Fruit fly (Drosophila melanogaster): ENCODE measurements around the gene mus312.

The mus312 gene

DNA sequence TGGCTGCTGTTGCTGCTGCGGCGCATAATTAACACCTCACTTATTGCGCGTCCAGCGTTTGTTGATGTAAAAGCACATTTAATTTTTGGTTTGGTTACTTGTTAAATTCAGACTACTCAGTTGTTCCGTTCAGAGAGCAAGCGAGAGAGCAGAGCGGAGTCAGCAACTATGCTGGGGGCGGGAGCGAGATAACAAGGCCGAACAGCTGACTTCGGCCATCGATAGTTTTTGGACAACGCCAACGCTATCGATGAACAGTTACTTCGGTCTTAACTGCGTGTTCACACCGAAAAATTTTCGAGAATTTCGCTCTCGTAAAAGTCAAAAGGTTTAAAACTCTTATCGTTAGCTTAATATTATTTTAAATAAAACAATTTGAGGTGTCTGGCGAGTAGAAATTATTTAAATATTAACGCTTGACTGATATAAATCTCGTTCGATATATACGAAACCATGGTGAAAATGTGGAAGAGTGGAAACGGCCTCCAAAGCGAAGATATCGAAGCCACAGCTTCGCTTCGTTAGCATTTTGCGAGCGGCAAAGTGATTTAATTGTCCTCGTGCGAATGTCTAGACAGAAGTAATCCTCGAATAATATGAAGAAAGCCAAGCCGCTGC is 52.5 kb downstream of the mus312 start, which contains the start of the genes SMSr and smid (continued):
- TF ChIP-seq Oli (tag; optimal IDR thresholded peaks at IDR 0.05) (peak; percentile 46), CG11247 (GFP tag; IDR thresholded peaks at IDR 0.05) (0 out of 2 replicates have a peak, but pooled peaks have one; percentile 7), CHES-1-like (GFP tag; optimal IDR thresholded peaks at IDR 0.05) (no peak), CG1233 (GFP tag; optimal IDR thresholded peaks at IDR 0.05) (no peak), prd (optimal IDR thresholded peaks at IDR 0.05) (no peak), prd (GFP tag; IDR thresholded peaks at IDR 0.05) (peak; percentile 63; the same call in 2 of the 3 replicates), oc (tag; optimal IDR thresholded peaks at IDR 0.05) (no peak), CG32767 (GFP tag; IDR thresholded peaks at IDR 0.05) (peak; percentile 18; the same call in 1 of the 2 replicates), slp2 (GFP tag; optimal IDR thresholded peaks at IDR 0.05) (peak; percentile 42), CG9817 (tag; optimal IDR thresholded peaks at IDR 0.05) (peak; percentile 67), Scr (GFP tag; IDR thresholded peaks at IDR 0.05; ENCODE audit: partially characterized antibody) (peak; percentile 92), CG2202 (tag; optimal IDR thresholded peaks at IDR 0.05) (no peak), Dll (GFP tag; IDR thresholded peaks at IDR 0.05; ENCODE audit: partially characterized antibody) (peak; percentile 91), Ptx1 (GFP tag; IDR thresholded peaks at IDR 0.05) (peak; percentile 71), hkb (optimal IDR thresholded peaks at IDR 0.05) (peak; percentile 81), hkb (GFP tag; IDR thresholded peaks at IDR 0.05) (0 out of 2 replicates have a peak, but pooled peaks have one; percentile 19), CG3065 (GFP tag; optimal IDR thresholded peaks at IDR 0.05) (peak; percentile 4), pita (GFP tag; optimal IDR thresholded peaks at IDR 0.05) (no peak), dan (GFP tag; IDR thresholded peaks at IDR 0.05) (no peak), zfh2 (GFP tag; optimal IDR thresholded peaks at IDR 0.05) (peak; percentile 68), sob (GFP tag; IDR thresholded peaks at IDR 0.05) (peak; percentile 52), CG2889 (GFP tag; IDR thresholded peaks at IDR 0.05) (no peak), CG2116 (GFP tag; optimal IDR thresholded peaks at IDR 0.05) (peak; percentile 88), row (GFP tag; IDR thresholded peaks at IDR 0.05) (peak; percentile 92), hbn (GFP tag; IDR thresholded peaks at IDR 0.05; ENCODE audit: partially characterized antibody) (peak; percentile 71; the same call in 1 of the 2 replicates), CG8089 (GFP tag; optimal IDR thresholded peaks at IDR 0.05) (peak; percentile 47), Hmr (GFP tag; optimal IDR thresholded peaks at IDR 0.05) (peak; percentile 75), ab (GFP tag; optimal IDR thresholded peaks at IDR 0.05) (no peak), MBD-R2 (GFP tag; IDR thresholded peaks at IDR 0.05) (peak; percentile 57), org-1 (GFP tag; optimal IDR thresholded peaks at IDR 0.05) (peak; percentile 4), NC2α (GFP tag; optimal IDR thresholded peaks at IDR 0.05) (no peak), lbe (GFP tag; optimal IDR thresholded peaks at IDR 0.05) (peak; percentile 17), cas (GFP tag; IDR thresholded peaks at IDR 0.05) (no peak), CG15601 (tag; optimal IDR thresholded peaks at IDR 0.05) (no peak), CG7987 (GFP tag; optimal IDR thresholded peaks at IDR 0.05) (peak; percentile 26), Ada2b (GFP tag; IDR thresholded peaks at IDR 0.05) (0 out of 2 replicates have a peak, but pooled peaks have one; percentile 23), CG12769 (tag; optimal IDR thresholded peaks at IDR 0.05) (no peak), CG11504 (tag; optimal IDR thresholded peaks at IDR 0.05) (peak; percentile 73), CG8924 (tag; optimal IDR thresholded peaks at IDR 0.05) (peak; percentile 68), CG12219 (GFP tag; optimal IDR thresholded peaks at IDR 0.05) (peak; percentile 16), CG7357 (GFP tag; IDR thresholded peaks at IDR 0.05) (peak; percentile 99), gfzf (GFP tag; optimal IDR thresholded peaks at IDR 0.05) (peak; percentile 12), CG7745 (tag; optimal IDR thresholded peaks at IDR 0.05) (no peak), Lhr (GFP tag; optimal IDR thresholded peaks at IDR 0.05) (no peak), zfh1 (GFP tag; IDR thresholded peaks at IDR 0.05) (peak; percentile 42; the same call in 1 of the 3 replicates), NC2β (GFP tag; optimal IDR thresholded peaks at IDR 0.05) (peak; percentile 53), chn (GFP tag; optimal IDR thresholded peaks at IDR 0.05) (peak; percentile 54), insv (GFP tag; optimal IDR thresholded peaks at IDR 0.05) (peak in 1 of 2 experiments; percentile 44), schlank (tag; optimal IDR thresholded peaks at IDR 0.05) (no peak), CG15696 (tag; optimal IDR thresholded peaks at IDR 0.05) (peak; percentile 54)

Data from whole organism, embryonic.